Fruit fly (Drosophila melanogaster) S2 (cell line): ENCODE measurements around the gene ND-B14.5A.

Experiments
- CG8478 ChIP-seq: fragments of >200 bp; optimal IDR thresholded peaks from 2 replicates; lab custom pipeline; 2018
- CTCF ChIP-seq, 2 experiments: fragments of >200 bp; optimal IDR thresholded peaks; 2 replicates each; lab custom pipeline; 2018

dm6 chrX:2142935-2143312 lies 29.4 kb upstream of the ND-B14.5A start:
- TF ChIP-seq CG8478 (lab: Kevin White, UChicago): no peak
- no peak for TF ChIP-seq CTCF (optimal IDR thresholded peaks at IDR 0.05; lab: Kevin White, UChicago)
